Fruit fly (Drosophila melanogaster) whole organism, embryonic: Measurements from ENCODE around the gene CG4313.

ENCODE experiments used
- Asciz ChIP-seq: fragments of 200-800 bp; sonication (Bioruptor generic); optimal IDR thresholded peaks from 2 replicates; lab custom pipeline; 2017; ENCODE audit warnings: missing biosample characterization, mild to moderate bottlenecking, missing genetic modification characterization, missing genetic modification reagents
- Bteb2 ChIP-seq: fragments of 200-800 bp; sonication (Bioruptor generic); optimal IDR thresholded peaks from 2 replicates; lab custom pipeline; 2016; ENCODE audit warnings: missing biosample characterization, missing genetic modification characterization
- CG10147 ChIP-seq: fragments of 200-800 bp; sonication (Bioruptor generic); optimal IDR thresholded peaks from 2 replicates; lab custom pipeline; 2019; ENCODE audit warnings: missing biosample characterization, mild to moderate bottlenecking, missing genetic modification characterization, moderate library complexity
- CG1024 ChIP-seq: fragments of 200-800 bp; sonication (Bioruptor generic); IDR thresholded peaks from 2 replicates; pipeline ENCODE4 v1.3.6; 2022; ENCODE audit warnings: missing biosample characterization, missing genetic modification characterization
- CG11247 ChIP-seq: fragments of 200-800 bp; sonication (Bioruptor generic); IDR thresholded peaks from 2 replicates; pipeline ENCODE4 v1.3.6; 2022; ENCODE audit warnings: missing biosample characterization, missing genetic modification characterization
- CG11398 ChIP-seq: fragments of 200-800 bp; sonication (Bioruptor generic); optimal IDR thresholded peaks from 2 replicates; lab custom pipeline; 2016; ENCODE audit warnings: missing biosample characterization, missing genetic modification characterization
- CG11504 ChIP-seq: fragments of 200-800 bp; sonication (Bioruptor generic); optimal IDR thresholded peaks from 3 replicates; lab custom pipeline; 2019; ENCODE audit warnings: missing biosample characterization, mild to moderate bottlenecking, missing genetic modification characterization, moderate library complexity
- CG12391 ChIP-seq: fragments of 200-800 bp; sonication (Bioruptor generic); optimal IDR thresholded peaks from 3 replicates; lab custom pipeline; 2018; ENCODE audit warnings: missing biosample characterization, mild to moderate bottlenecking, missing genetic modification characterization, moderate library complexity
- CG13894 ChIP-seq: fragments of 200-800 bp; sonication (Bioruptor generic); optimal IDR thresholded peaks from 3 replicates; lab custom pipeline; 2018; ENCODE audit warnings: missing biosample characterization, mild to moderate bottlenecking, missing genetic modification characterization, moderate library complexity
- CG15073 ChIP-seq: fragments of 200-800 bp; sonication (Bioruptor generic); optimal IDR thresholded peaks from 2 replicates; lab custom pipeline; 2016; ENCODE audit warnings: missing biosample characterization, missing genetic modification characterization
- CG1529 ChIP-seq: fragments of 200-800 bp; sonication (Bioruptor generic); optimal IDR thresholded peaks from 3 replicates; lab custom pipeline; 2018; ENCODE audit warnings: missing biosample characterization, missing genetic modification characterization
- CG15514 ChIP-seq: fragments of 200-800 bp; sonication (Bioruptor generic); optimal IDR thresholded peaks from 3 replicates; lab custom pipeline; 2017; ENCODE audit warnings: missing biosample characterization, missing genetic modification characterization, mild to moderate bottlenecking, moderate library complexity, missing genetic modification reagents
- CG17802 ChIP-seq: fragments of 200-800 bp; sonication (Bioruptor generic); optimal IDR thresholded peaks from 2 replicates; lab custom pipeline; 2018; ENCODE audit warnings: missing biosample characterization, mild to moderate bottlenecking, missing genetic modification characterization, moderate library complexity
- CG1832 ChIP-seq: fragments of 200-800 bp; sonication (Bioruptor generic); optimal IDR thresholded peaks from 2 replicates; lab custom pipeline; 2017; ENCODE audit warnings: missing biosample characterization, mild to moderate bottlenecking, missing genetic modification characterization, inconsistent platforms
- CG2120 ChIP-seq: fragments of 200-800 bp; sonication (Bioruptor generic); optimal IDR thresholded peaks from 3 replicates; lab custom pipeline; 2016; ENCODE audit warnings: missing biosample characterization, missing genetic modification characterization
- CG2678 ChIP-seq: fragments of 200-800 bp; sonication (Bioruptor generic); optimal IDR thresholded peaks from 3 replicates; lab custom pipeline; 2019; ENCODE audit warnings: missing biosample characterization, mild to moderate bottlenecking, missing genetic modification characterization, moderate library complexity
- CG3281 ChIP-seq: fragments of 200-800 bp; sonication (Bioruptor generic); optimal IDR thresholded peaks from 3 replicates; lab custom pipeline; 2017; ENCODE audit warnings: missing biosample characterization, mild to moderate bottlenecking, missing genetic modification characterization
- CG5180 ChIP-seq: fragments of 200-800 bp; sonication (Bioruptor generic); optimal IDR thresholded peaks from 3 replicates; lab custom pipeline; 2017; ENCODE audit warnings: missing biosample characterization, missing genetic modification characterization, mild to moderate bottlenecking, moderate library complexity, missing genetic modification reagents
- CG5953 ChIP-seq: fragments of 200-800 bp; sonication (Bioruptor generic); IDR thresholded peaks from 2 replicates; pipeline ENCODE4 v1.3.6; 2022; ENCODE audit warnings: missing biosample characterization, missing genetic modification characterization
- CG6254 ChIP-seq: fragments of 200-800 bp; sonication (Bioruptor generic); optimal IDR thresholded peaks from 3 replicates; lab custom pipeline; 2017; ENCODE audit warnings: mild to moderate bottlenecking, missing biosample characterization, missing genetic modification reagents, missing genetic modification characterization
- CG6854 ChIP-seq: fragments of 200-800 bp; sonication (Bioruptor generic); optimal IDR thresholded peaks from 3 replicates; lab custom pipeline; 2017; ENCODE audit warnings: missing biosample characterization, mild to moderate bottlenecking, missing genetic modification characterization
- CG8924 ChIP-seq: fragments of 200-800 bp; optimal IDR thresholded peaks from 3 replicates; lab custom pipeline; 2019; ENCODE audit warnings: missing biosample characterization, mild to moderate bottlenecking, missing genetic modification characterization, moderate library complexity
- CG9437 ChIP-seq: fragments of 200-800 bp; sonication (Bioruptor generic); optimal IDR thresholded peaks from 2 replicates; lab custom pipeline; 2018; ENCODE audit warnings: missing biosample characterization, mild to moderate bottlenecking, missing genetic modification characterization
- CG9727 ChIP-seq: fragments of 200-800 bp; sonication (Bioruptor generic); optimal IDR thresholded peaks from 3 replicates; lab custom pipeline; 2017; ENCODE audit warnings: missing biosample characterization, mild to moderate bottlenecking, missing genetic modification characterization
- CkIIα-i1 ChIP-seq: fragments of 200-800 bp; sonication (Bioruptor generic); IDR thresholded peaks from 2 replicates; pipeline ENCODE4 v1.3.6; 2022; ENCODE audit warnings: missing biosample characterization, missing genetic modification characterization
- Dad ChIP-seq: fragments of 200-800 bp; sonication (Bioruptor generic); optimal IDR thresholded peaks from 3 replicates; lab custom pipeline; 2016; ENCODE audit warnings: missing biosample characterization, missing genetic modification characterization
- Doc3 ChIP-seq: fragments of 200-800 bp; sonication (Bioruptor generic); IDR thresholded peaks from 3 replicates; pipeline ENCODE4 v1.3.6; 2022; ENCODE audit warnings: missing biosample characterization, missing genetic modification characterization; ENCODE audit not compliant: partially characterized antibody
- E2f2 ChIP-seq: fragments of 200-800 bp; sonication (Bioruptor generic); IDR thresholded peaks from 2 replicates; pipeline ENCODE4 v1.3.6; 2022; ENCODE audit warnings: missing biosample characterization, missing genetic modification characterization
- Fer1 ChIP-seq: fragments of 200-800 bp; sonication (Bioruptor generic); optimal IDR thresholded peaks from 2 replicates; lab custom pipeline; 2017; ENCODE audit warnings: missing biosample characterization, mild to moderate bottlenecking, missing genetic modification characterization
- Hr3 ChIP-seq: fragments of 200-800 bp; sonication (Bioruptor generic); optimal IDR thresholded peaks from 3 replicates; lab custom pipeline; 2016; ENCODE audit warnings: missing biosample characterization, missing genetic modification characterization
- Med ChIP-seq: fragments of 200-800 bp; sonication (Bioruptor generic); peaks from one replicate; lab custom pipeline; 2016; ENCODE audit warnings: missing biosample characterization, missing genetic modification characterization, mild to moderate bottlenecking, inconsistent platforms, moderate library complexity
- Mrtf ChIP-seq: fragments of 200-800 bp; sonication (Bioruptor generic); IDR thresholded peaks from 3 replicates; pipeline ENCODE4 v1.3.6; 2022; ENCODE audit warnings: missing biosample characterization, missing genetic modification characterization
- NFAT ChIP-seq: fragments of 200-800 bp; sonication (Bioruptor generic); IDR thresholded peaks from 2 replicates; pipeline ENCODE4 v1.3.6; 2022; ENCODE audit warnings: missing biosample characterization, missing genetic modification characterization
- Neu2 ChIP-seq: fragments of 200-800 bp; sonication (Bioruptor generic); optimal IDR thresholded peaks from 3 replicates; lab custom pipeline; 2016; ENCODE audit warnings: missing biosample characterization, missing genetic modification characterization, borderline replicate concordance
- Vsx1 ChIP-seq: fragments of 200-800 bp; sonication (Bioruptor generic); optimal IDR thresholded peaks from 2 replicates; lab custom pipeline; 2017; ENCODE audit warnings: missing biosample characterization, mild to moderate bottlenecking, missing genetic modification characterization, missing genetic modification reagents
- ab ChIP-seq: fragments of 200-800 bp; sonication (Bioruptor generic); optimal IDR thresholded peaks from 2 replicates; lab custom pipeline; 2016; ENCODE audit warnings: missing biosample characterization, missing genetic modification characterization
- ash1 ChIP-seq: fragments of 200-800 bp; sonication (Bioruptor generic); optimal IDR thresholded peaks from 2 replicates; lab custom pipeline; 2018; ENCODE audit warnings: missing biosample characterization, mild to moderate bottlenecking, missing genetic modification characterization
- chinmo ChIP-seq: fragments of 200-800 bp; sonication (Bioruptor generic); IDR thresholded peaks from 4 replicates; pipeline ENCODE4 v1.3.6; 2022; ENCODE audit warnings: missing biosample characterization, missing genetic modification characterization; ENCODE audit not compliant: partially characterized antibody
- gem ChIP-seq: fragments of 200-800 bp; sonication (Bioruptor generic); optimal IDR thresholded peaks from 2 replicates; lab custom pipeline; 2019; ENCODE audit warnings: missing biosample characterization, mild to moderate bottlenecking, missing genetic modification characterization, moderate library complexity
- her ChIP-seq: fragments of 200-800 bp; sonication (Bioruptor generic); optimal IDR thresholded peaks from 2 replicates; lab custom pipeline; 2016; ENCODE audit warnings: missing biosample characterization, missing genetic modification characterization
- mam ChIP-seq: fragments of 200-800 bp; sonication (Bioruptor generic); optimal IDR thresholded peaks from 3 replicates; lab custom pipeline; 2016; ENCODE audit warnings: missing biosample characterization, missing genetic modification characterization
- mld ChIP-seq: fragments of 200-800 bp; sonication (Bioruptor generic); IDR thresholded peaks from 3 replicates; pipeline ENCODE4 v1.3.6; 2022; ENCODE audit warnings: missing biosample characterization, missing genetic modification characterization; ENCODE audit not compliant: partially characterized antibody
- onecut ChIP-seq: fragments of 200-800 bp; sonication (Bioruptor generic); IDR thresholded peaks from 2 replicates; pipeline ENCODE4 v1.3.6; 2022; ENCODE audit warnings: missing biosample characterization, missing genetic modification characterization
- pan ChIP-seq, 4 experiments: fragments of >200 bp in 3 of 4; fragments of 200-800 bp in 1 of 4; sonication (Bioruptor generic) in 1 of 4; optimal IDR thresholded peaks in 3 of 4; IDR thresholded peaks in 1 of 4; 2 replicates each; pipeline versions ENCODE4 v1.3.6 to Lab custom; 2017 to 2022; ENCODE audit warnings: missing biosample characterization in 2 of 4, missing genetic modification characterization in 2 of 4, mixed read lengths in 1 of 4
- phol ChIP-seq: fragments of 200-800 bp; sonication (Bioruptor generic); optimal IDR thresholded peaks from 3 replicates; lab custom pipeline; 2018; ENCODE audit warnings: missing biosample characterization, mild to moderate bottlenecking, missing genetic modification characterization, moderate library complexity
- rib ChIP-seq: fragments of 200-800 bp; sonication (Bioruptor generic); IDR thresholded peaks from 2 replicates; pipeline ENCODE4 v1.3.6; 2022; ENCODE audit warnings: missing biosample characterization, missing genetic modification characterization
- sd ChIP-seq: fragments of 200-800 bp; sonication (Bioruptor generic); optimal IDR thresholded peaks from 3 replicates; lab custom pipeline; 2018; ENCODE audit warnings: missing biosample characterization, mild to moderate bottlenecking, missing genetic modification characterization, moderate library complexity
- seq ChIP-seq: fragments of 200-800 bp; sonication (Bioruptor generic); IDR thresholded peaks from 2 replicates; pipeline ENCODE4 v1.3.6; 2022; ENCODE audit warnings: missing biosample characterization, missing genetic modification characterization
- z ChIP-seq: fragments of 200-800 bp; sonication (Bioruptor generic); IDR thresholded peaks from 3 replicates; pipeline ENCODE4 v1.3.6; 2022; ENCODE audit warnings: missing biosample characterization, missing genetic modification characterization

Gene CG4313

dm6 chrX:2005840-2006239, 35.8 kb upstream of the CG4313 start (continued):
- TF ChIP-seq E2f2, result peak; percentile 48; the same call in 1 of the 2 replicates
- peak; percentile 7 for TF ChIP-seq Hr3 (GFP tag; lab: Kevin White, UChicago)
- TF ChIP-seq phol (tag; lab: Kevin White, UChicago), result peak; percentile 60
- no peak for TF ChIP-seq CG8924 (tag; lab: Kevin White, UChicago)
- TF ChIP-seq rib, result no peak
- TF ChIP-seq CG13894 (tag; lab: Kevin White, UChicago), result no peak
- peak; percentile 64 for TF ChIP-seq CG6254 (GFP tag; lab: Kevin White, UChicago)
- peak; percentile 45 for TF ChIP-seq CG11247 (GFP tag; lab: Robert Waterston, UW)
- TF ChIP-seq pan (optimal IDR thresholded peaks at IDR 0.05; lab: Kevin White, UChicago), result no peak
- TF ChIP-seq pan (GFP tag; optimal IDR thresholded peaks at IDR 0.05 in 1 of 2, IDR thresholded peaks at IDR 0.05 in 1 of 2), result peak in 1 of 2 experiments; percentile 79
- peak; percentile 96 for TF ChIP-seq Med (GFP tag; lab: Kevin White, UChicago)
- TF ChIP-seq CG1529 (GFP tag; lab: Kevin White, UChicago), result peak; percentile 60
- TF ChIP-seq ab (GFP tag; lab: Kevin White, UChicago), result no peak
- no peak for TF ChIP-seq CG1832 (GFP tag; lab: Kevin White, UChicago)
- no peak for TF ChIP-seq z (GFP tag; lab: Robert Waterston, UW)
- TF ChIP-seq CG5180, result peak; percentile 51
- no peak for TF ChIP-seq sd
- TF ChIP-seq CG2678 (tag; lab: Kevin White, UChicago), result peak; percentile 58
- no peak for TF ChIP-seq Vsx1
- peak; percentile 58 for TF ChIP-seq CG12391 (tag; lab: Kevin White, UChicago)
- TF ChIP-seq her, result peak; percentile 74
- TF ChIP-seq CG11504 (tag; lab: Kevin White, UChicago), result no peak
- peak; percentile 79 for TF ChIP-seq Asciz
- peak; percentile 35 for TF ChIP-seq Dad
- peak; percentile 61 for TF ChIP-seq onecut
- TF ChIP-seq Fer1 (GFP tag; lab: Kevin White, UChicago), result peak; percentile 71
- TF ChIP-seq CG2120 (GFP tag; lab: Kevin White, UChicago), result no peak
- no peak for TF ChIP-seq CG15073 (GFP tag; lab: Kevin White, UChicago)
- TF ChIP-seq CG10147, result peak; percentile 42
- TF ChIP-seq seq, result 0 out of 2 replicates have a peak, but pooled peaks have one; percentile 24
- TF ChIP-seq CG9727 (GFP tag; lab: Kevin White, UChicago), result peak; percentile 63
- TF ChIP-seq Neu2 (GFP tag; lab: Kevin White, UChicago), result no peak
- 0 out of 2 replicates have a peak, but pooled peaks have one; percentile 15 for TF ChIP-seq NFAT (GFP tag; lab: Robert Waterston, UW)
- TF ChIP-seq CG9437 (GFP tag; lab: Kevin White, UChicago), result peak; percentile 49
- TF ChIP-seq CG6854 (GFP tag; lab: Kevin White, UChicago), result peak; percentile 69
- TF ChIP-seq chinmo (GFP tag; lab: Robert Waterston, UW), result 0 out of 4 replicates have a peak, but pooled peaks have one; percentile 23
- 0 out of 2 replicates have a peak, but pooled peaks have one; percentile 26 for TF ChIP-seq CG1024 (GFP tag; lab: Robert Waterston, UW)
- TF ChIP-seq mam (GFP tag; lab: Kevin White, UChicago), result no peak
- no peak for TF ChIP-seq mld (GFP tag; lab: Robert Waterston, UW)
- no peak for TF ChIP-seq Doc3 (GFP tag; lab: Robert Waterston, UW)
- TF ChIP-seq CG15514 (GFP tag; lab: Kevin White, UChicago), result peak; percentile 66
- no peak for TF ChIP-seq gem (tag; lab: Kevin White, UChicago)
- peak; percentile 32 for TF ChIP-seq Bteb2 (GFP tag; lab: Kevin White, UChicago)
- TF ChIP-seq ash1, result no peak
- TF ChIP-seq CG17802 (tag; lab: Kevin White, UChicago), result peak; percentile 53
- TF ChIP-seq CG3281 (GFP tag; lab: Kevin White, UChicago), result peak; percentile 62
- TF ChIP-seq CG11398, result peak; percentile 66
- TF ChIP-seq CkIIα-i1, result no peak
- peak; percentile 47; the same call in 2 of the 3 replicates for TF ChIP-seq Mrtf (GFP tag; lab: Robert Waterston, UW)
- no peak for TF ChIP-seq CG5953 (GFP tag; lab: Robert Waterston, UW)
